Worm (Caenorhabditis elegans) whole organism, early embryonic: ENCODE measurements around the gene F21A3.4.

Experiments used
- B0310.2 ChIP-seq: sonication (generic microtip); optimal IDR thresholded peaks from 2 replicates; lab custom pipeline; 2016; ENCODE audit warnings: mild to moderate bottlenecking, missing genetic modification characterization, missing compliant biosample characterization
- F13C5.2 ChIP-seq: sonication (generic microtip); optimal IDR thresholded peaks from 2 replicates; lab custom pipeline; 2017; ENCODE audit warnings: mild to moderate bottlenecking, missing genetic modification characterization, inconsistent platforms, missing compliant biosample characterization
- aly-1 ChIP-seq: sonication (generic microtip); optimal IDR thresholded peaks from 2 replicates; lab custom pipeline; 2016; ENCODE audit warnings: missing genetic modification characterization, missing compliant biosample characterization
- ama-1 ChIP-seq: fragments of 150-350 bp; optimal IDR thresholded peaks from 2 replicates; lab custom pipeline; 2014
- ceh-13 ChIP-seq: fragments of 200-800 bp; sonication (Bioruptor generic); optimal IDR thresholded peaks from 2 replicates; lab custom pipeline; 2018; ENCODE audit warnings: mild to moderate bottlenecking, missing genetic modification characterization, missing compliant biosample characterization
- ceh-36 ChIP-seq: sonication (generic microtip); optimal IDR thresholded peaks from 2 replicates; lab custom pipeline; 2016; ENCODE audit warnings: missing genetic modification characterization, inconsistent platforms, missing compliant biosample characterization
- ets-7 ChIP-seq: sonication (generic microtip); optimal IDR thresholded peaks from 2 replicates; lab custom pipeline; 2016; ENCODE audit warnings: missing genotype, missing genetic modification characterization, missing compliant biosample characterization
- flt-1 ChIP-seq: fragments of 200-800 bp; sonication (Bioruptor generic); IDR thresholded peaks from 2 replicates; pipeline ENCODE4 v1.3.6; 2022; ENCODE audit warnings: missing genetic modification characterization, missing compliant biosample characterization
- hmbx-1 ChIP-seq: sonication (generic microtip); optimal IDR thresholded peaks from 2 replicates; lab custom pipeline; 2016; ENCODE audit warnings: mild to moderate bottlenecking, missing genetic modification characterization, missing compliant biosample characterization
- hmg-4 ChIP-seq: fragments of 200-800 bp; sonication (Bioruptor generic); optimal IDR thresholded peaks from 2 replicates; lab custom pipeline; 2018; ENCODE audit warnings: mild to moderate bottlenecking, missing genetic modification characterization, missing compliant biosample characterization
- hnd-1 ChIP-seq: sonication (generic microtip); optimal IDR thresholded peaks from 2 replicates; lab custom pipeline; 2016; ENCODE audit warnings: missing genetic modification characterization, missing compliant biosample characterization
- pes-1 ChIP-seq: fragments of 200-800 bp; sonication (Bioruptor generic); IDR thresholded peaks from 2 replicates; pipeline ENCODE4 v1.3.6; 2022; ENCODE audit warnings: missing genetic modification reagents, missing genetic modification characterization, missing compliant biosample characterization
- scrt-1 ChIP-seq: fragments of 200-800 bp; sonication (Bioruptor generic); IDR thresholded peaks from 2 replicates; pipeline ENCODE4 v1.3.6; 2022; ENCODE audit warnings: missing genetic modification characterization, missing compliant biosample characterization
- sea-1 ChIP-seq: fragments of 200-800 bp; sonication (Bioruptor generic); conservative IDR thresholded peaks from 2 replicates; pipeline ENCODE4 v1.3.6; 2022; ENCODE audit warnings: missing genetic modification characterization, missing compliant biosample characterization
- tbx-11 ChIP-seq: fragments of 200-800 bp; sonication (Bioruptor generic); IDR thresholded peaks from 2 replicates; pipeline ENCODE4 v1.3.6; 2022; ENCODE audit warnings: missing genetic modification characterization, missing compliant biosample characterization
- tbx-37 ChIP-seq: fragments of 200-800 bp; sonication (Bioruptor generic); conservative IDR thresholded peaks from 2 replicates; pipeline ENCODE4 v1.3.6; 2022; ENCODE audit warnings: missing genetic modification reagents, missing genetic modification characterization, missing compliant biosample characterization
- tra-4 ChIP-seq: sonication (generic microtip); optimal IDR thresholded peaks from 2 replicates; lab custom pipeline; 2017; ENCODE audit warnings: missing genetic modification characterization, missing compliant biosample characterization

Gene F21A3.4

DNA sequence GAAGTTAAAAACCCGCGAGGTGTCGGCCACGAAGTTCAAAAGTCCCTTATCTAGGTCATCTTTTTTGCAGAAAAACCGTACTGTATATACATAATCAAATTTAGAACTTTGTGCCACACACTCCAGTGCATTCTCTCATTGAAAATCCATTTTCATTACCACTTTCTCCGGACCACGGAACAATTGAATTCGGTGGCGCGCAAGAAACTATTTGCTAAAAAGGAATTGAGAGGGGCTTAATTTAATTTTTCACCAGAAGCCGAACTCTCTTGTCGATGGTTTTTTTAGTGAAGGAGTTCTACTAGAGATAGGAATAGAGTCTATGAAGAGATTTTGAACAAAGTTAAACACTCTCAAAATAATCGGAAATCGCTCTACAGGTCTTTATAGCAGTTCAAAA lies 16.6 kb upstream of the F21A3.4 start:
- TF ChIP-seq tbx-11 (GFP tag; lab: Robert Waterston, UW) (no peak), F13C5.2 (tag; lab: Kevin White, UChicago) (no peak), ceh-36 (tag; lab: Kevin White, UChicago) (no peak), ama-1 (lab: Kevin White, UChicago) (no peak), sea-1 (no peak), hmbx-1 (tag; lab: Kevin White, UChicago) (no peak), flt-1 (GFP tag; lab: Robert Waterston, UW) (no peak), tbx-37 (no peak), pes-1 (no peak), hmg-4 (GFP tag; lab: Kevin White, UChicago) (no peak), ets-7 (no peak), aly-1 (tag; lab: Kevin White, UChicago) (no peak), scrt-1 (no peak), ceh-13 (GFP tag; lab: Kevin White, UChicago) (no peak), tra-4 (no peak), B0310.2 (tag; lab: Kevin White, UChicago) (no peak)

DNA sequence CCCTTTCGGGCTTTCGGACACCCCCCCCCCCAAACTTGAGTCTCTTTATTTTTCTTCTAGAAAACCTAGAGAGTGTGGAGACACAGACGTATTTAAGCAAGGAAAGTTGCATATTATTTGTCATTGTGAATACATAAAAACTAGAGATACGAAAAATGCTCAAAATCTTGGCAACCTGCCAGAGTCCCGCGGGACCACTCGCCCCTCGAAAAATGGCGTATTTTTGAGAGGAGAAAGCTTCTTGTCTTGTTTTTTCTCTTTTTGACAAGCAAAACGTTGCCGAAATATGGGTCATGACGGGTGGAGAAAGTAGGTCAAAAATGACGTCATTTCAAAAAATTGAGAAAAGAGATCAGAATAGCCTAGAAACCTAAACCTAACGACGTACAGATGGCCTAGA lies 16.0 kb upstream of the F21A3.4 start:
- TF ChIP-seq ceh-13 (GFP tag; lab: Kevin White, UChicago) (no peak), hnd-1 (tag; lab: Kevin White, UChicago) (no peak), ama-1 (lab: Kevin White, UChicago) (no peak), tbx-37 (no peak), flt-1 (GFP tag; lab: Robert Waterston, UW) (no peak)

DNA sequence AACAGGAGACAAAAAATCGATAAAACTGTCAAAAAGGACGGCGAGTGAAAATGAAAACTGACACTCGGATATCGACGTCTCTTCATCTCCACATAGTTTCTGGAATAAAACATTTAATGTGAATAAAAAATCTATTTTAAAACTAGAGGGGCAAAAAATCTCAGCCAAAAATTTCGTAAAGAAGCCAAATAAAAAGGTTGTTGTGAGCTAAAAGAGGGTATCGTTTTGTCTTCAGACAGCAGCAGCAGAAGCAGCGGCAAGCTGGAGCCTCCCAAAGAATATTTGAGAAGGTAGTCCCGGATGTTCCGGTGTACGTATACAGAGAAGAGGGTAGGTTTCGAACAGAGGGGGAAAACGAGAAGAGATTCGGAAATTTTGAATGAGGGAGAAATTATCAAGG lies 14.5 kb upstream of the F21A3.4 start, which contains the start of gene lgc-31:
Gene lgc-31, minus strand, starts transcription at position 101 of the 400 bp plus-strand sequence.
- no peak for TF ChIP-seq ceh-36 (tag; lab: Kevin White, UChicago)
- TF ChIP-seq pes-1 = no peak
- TF ChIP-seq hmg-4 (GFP tag; lab: Kevin White, UChicago) = no peak
- no peak for TF ChIP-seq sea-1
- no peak for TF ChIP-seq tbx-11 (GFP tag; lab: Robert Waterston, UW)

DNA sequence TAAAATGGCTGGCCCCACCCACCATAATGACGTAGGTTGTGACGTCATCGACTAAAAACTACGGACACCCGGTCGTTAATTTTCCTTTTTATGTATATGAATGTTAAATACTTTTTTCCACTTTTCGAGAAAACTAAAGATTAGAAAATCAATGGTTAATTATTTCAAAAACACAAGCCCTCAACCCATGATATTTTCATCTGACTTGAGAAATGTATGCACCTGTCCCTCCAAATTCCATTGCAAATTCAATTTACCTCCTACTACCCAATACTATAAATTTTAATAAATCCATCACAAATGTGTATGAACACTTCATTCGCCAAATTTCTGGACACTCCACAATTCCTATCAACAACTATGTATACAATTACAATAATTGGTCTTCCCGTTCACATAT lies 7.4 kb upstream of the F21A3.4 start, which contains the start of gene srh-276:
Gene srh-276, plus strand, starts transcription at position 301 of the 400 bp plus-strand sequence.
- TF ChIP-seq ceh-36 (tag; lab: Kevin White, UChicago) = no peak
- TF ChIP-seq tra-4 = no peak
- no peak for TF ChIP-seq sea-1
- TF ChIP-seq scrt-1 = no peak
- no peak for TF ChIP-seq ets-7
- TF ChIP-seq ceh-13 (GFP tag; lab: Kevin White, UChicago) = no peak
- no peak for TF ChIP-seq aly-1 (tag; lab: Kevin White, UChicago)
- no peak for TF ChIP-seq hmbx-1 (tag; lab: Kevin White, UChicago)
- no peak for TF ChIP-seq F13C5.2 (tag; lab: Kevin White, UChicago)
- no peak for TF ChIP-seq pes-1
- no peak for TF ChIP-seq B0310.2 (tag; lab: Kevin White, UChicago)
- TF ChIP-seq tbx-11 (GFP tag; lab: Robert Waterston, UW) = no peak
- TF ChIP-seq hnd-1 (tag; lab: Kevin White, UChicago) = no peak
- no peak for TF ChIP-seq tbx-37
- TF ChIP-seq hmg-4 (GFP tag; lab: Kevin White, UChicago) = no peak
- TF ChIP-seq ama-1 (lab: Kevin White, UChicago) = no peak

DNA sequence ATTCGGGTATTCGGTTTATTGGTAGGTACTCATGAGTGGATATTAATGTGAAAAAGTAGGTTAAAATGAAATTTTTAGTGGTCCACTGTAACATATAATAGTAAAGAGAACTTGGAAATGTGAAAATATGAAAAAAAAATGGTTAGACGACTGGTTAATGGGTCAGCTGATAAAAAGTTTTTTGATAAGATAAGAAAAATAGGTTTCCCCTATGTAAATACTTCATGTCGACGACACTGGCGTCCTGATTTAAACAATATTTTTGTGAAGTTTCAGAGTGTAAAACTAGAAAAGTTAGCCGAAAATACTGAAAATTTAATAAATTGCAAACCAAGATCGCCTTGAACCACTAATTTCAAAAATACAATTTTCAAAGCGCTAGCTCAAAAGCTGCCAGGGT lies 3.3 kb upstream of the F21A3.4 start, which contains the start of gene F21A3.11:
Gene F21A3.11, minus strand, starts transcription at position 117 of the 400 bp plus-strand sequence.
- TF ChIP-seq sea-1 (no peak), hmg-4 (GFP tag; lab: Kevin White, UChicago) (no peak), hmbx-1 (tag; lab: Kevin White, UChicago) (no peak), hnd-1 (tag; lab: Kevin White, UChicago) (no peak), pes-1 (no peak), ceh-36 (tag; lab: Kevin White, UChicago) (no peak), tbx-11 (GFP tag; lab: Robert Waterston, UW) (no peak), tra-4 (no peak), tbx-37 (no peak), ama-1 (lab: Kevin White, UChicago) (no peak), aly-1 (tag; lab: Kevin White, UChicago) (no peak), ets-7 (no peak), B0310.2 (tag; lab: Kevin White, UChicago) (no peak), F13C5.2 (tag; lab: Kevin White, UChicago) (no peak), scrt-1 (no peak), ceh-13 (GFP tag; lab: Kevin White, UChicago) (no peak), flt-1 (GFP tag; lab: Robert Waterston, UW) (no peak)

DNA sequence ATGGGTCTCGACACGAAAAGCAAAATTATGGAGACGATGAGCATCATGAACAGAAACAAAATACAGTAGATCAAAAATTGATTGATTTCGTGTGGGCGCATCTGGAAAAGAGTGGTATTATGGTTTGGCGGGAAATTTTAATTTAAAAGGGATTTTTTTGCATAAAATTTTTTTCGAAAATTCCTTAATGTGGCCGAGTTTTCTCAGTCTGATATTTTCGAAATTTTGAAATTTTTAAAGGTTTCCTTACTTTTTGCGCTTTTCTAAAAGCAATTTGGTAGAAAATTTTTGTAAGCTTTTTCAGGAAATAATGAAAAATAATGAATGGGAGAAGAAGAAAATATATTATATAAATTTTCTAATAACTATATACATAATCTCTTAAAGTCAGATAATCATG lies 2.6 kb upstream of the F21A3.4 start, which contains the start of gene F21A3.2:
Gene F21A3.2, minus strand, starts transcription at position 101 of the 400 bp plus-strand sequence.
- TF ChIP-seq sea-1 (no peak), hnd-1 (tag; lab: Kevin White, UChicago) (no peak), flt-1 (GFP tag; lab: Robert Waterston, UW) (no peak), ceh-36 (tag; lab: Kevin White, UChicago) (no peak), tra-4 (no peak), ets-7 (no peak), ceh-13 (GFP tag; lab: Kevin White, UChicago) (no peak), tbx-11 (GFP tag; lab: Robert Waterston, UW) (no peak), B0310.2 (tag; lab: Kevin White, UChicago) (no peak), ama-1 (lab: Kevin White, UChicago) (no peak), tbx-37 (no peak), F13C5.2 (tag; lab: Kevin White, UChicago) (no peak), hmg-4 (GFP tag; lab: Kevin White, UChicago) (no peak), scrt-1 (no peak), hmbx-1 (tag; lab: Kevin White, UChicago) (no peak), pes-1 (no peak), aly-1 (tag; lab: Kevin White, UChicago) (no peak)

DNA sequence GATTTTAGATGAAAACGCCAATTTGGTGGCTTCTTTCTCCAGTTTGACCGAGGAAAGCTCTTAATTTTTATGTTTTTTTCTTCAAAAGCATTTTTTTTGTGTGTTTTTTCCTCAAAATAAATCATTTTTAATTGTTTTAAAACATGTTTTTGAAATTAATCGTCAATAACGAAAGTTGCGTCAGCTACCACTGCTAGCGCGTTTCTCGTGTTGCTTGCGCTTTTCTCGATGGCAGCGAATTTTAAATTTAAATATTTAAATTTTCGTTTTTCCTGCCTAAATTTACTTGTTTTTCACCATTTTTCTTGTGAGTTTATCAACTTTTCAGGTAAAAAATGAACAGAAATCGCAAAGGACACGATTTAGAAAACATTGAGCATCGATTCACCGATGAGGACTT lies 1.5 kb downstream of the F21A3.4 start, which contains the start of gene prde-1:
Gene prde-1, plus strand, starts transcription at position 322 of the 400 bp plus-strand sequence.
- no peak for TF ChIP-seq hmbx-1 (tag; lab: Kevin White, UChicago)
- no peak for TF ChIP-seq tbx-11 (GFP tag; lab: Robert Waterston, UW)
- no peak for TF ChIP-seq sea-1
- no peak for TF ChIP-seq pes-1
- TF ChIP-seq hmg-4 (GFP tag; lab: Kevin White, UChicago) = no peak
- no peak for TF ChIP-seq hnd-1 (tag; lab: Kevin White, UChicago)
- no peak for TF ChIP-seq ceh-36 (tag; lab: Kevin White, UChicago)
- no peak for TF ChIP-seq F13C5.2 (tag; lab: Kevin White, UChicago)
- TF ChIP-seq aly-1 (tag; lab: Kevin White, UChicago) = no peak
